Worm (Caenorhabditis elegans) whole organism, L3 larva: ENCODE results near the gene R166.3.

Experiments
- R02D3.7 ChIP-seq: fragments of 150-350 bp; optimal IDR thresholded peaks from 2 replicates; lab custom pipeline; 2014; ENCODE audit warnings: missing biosample characterization, missing genetic modification characterization
- ZK546.5 ChIP-seq: sonication (generic microtip); optimal IDR thresholded peaks from 2 replicates; lab custom pipeline; 2017; ENCODE audit warnings: missing biosample characterization, missing genetic modification characterization
- aly-2 ChIP-seq: fragments of 150-350 bp; optimal IDR thresholded peaks from 2 replicates; lab custom pipeline; 2014; ENCODE audit warnings: missing biosample characterization, missing genetic modification characterization
- ceh-28 ChIP-seq: fragments of 150-350 bp; optimal IDR thresholded peaks from 2 replicates; lab custom pipeline; 2014; ENCODE audit warnings: missing biosample characterization, missing genetic modification reagents, missing genetic modification characterization
- ceh-82 ChIP-seq: fragments of 150-350 bp; optimal IDR thresholded peaks from 2 replicates; lab custom pipeline; 2014; ENCODE audit warnings: missing biosample characterization, missing genetic modification characterization
- daf-12 ChIP-seq: fragments of 150-350 bp; optimal IDR thresholded peaks from 2 replicates; lab custom pipeline; 2014; ENCODE audit warnings: missing biosample characterization, missing genetic modification reagents, missing genetic modification characterization
- egl-5 ChIP-seq: fragments of 150-350 bp; optimal IDR thresholded peaks from 2 replicates; lab custom pipeline; 2017; ENCODE audit warnings: missing biosample characterization, missing genetic modification reagents, missing genetic modification characterization, inconsistent platforms
- elt-1 ChIP-seq: fragments of 150-350 bp; optimal IDR thresholded peaks from 2 replicates; lab custom pipeline; 2014; ENCODE audit warnings: missing biosample characterization, missing genetic modification characterization
- elt-2 ChIP-seq: sonication (generic microtip); optimal IDR thresholded peaks from 2 replicates; lab custom pipeline; 2016; ENCODE audit warnings: missing genetic modification reagents, mild to moderate bottlenecking, missing genetic modification characterization, missing compliant biosample characterization
- fkh-10 ChIP-seq: sonication (generic microtip); optimal IDR thresholded peaks from 2 replicates; lab custom pipeline; 2017; ENCODE audit warnings: missing biosample characterization, missing genetic modification reagents, missing genetic modification characterization
- fkh-2 ChIP-seq: fragments of 150-350 bp; optimal IDR thresholded peaks from 2 replicates; lab custom pipeline; 2014; ENCODE audit warnings: missing biosample characterization, missing genetic modification reagents, missing genetic modification characterization
- fos-1 ChIP-seq: fragments of 150-350 bp; optimal IDR thresholded peaks from 2 replicates; lab custom pipeline; 2014; ENCODE audit warnings: missing biosample characterization, missing genetic modification characterization
- jun-1 ChIP-seq: fragments of 150-350 bp; optimal IDR thresholded peaks from 2 replicates; lab custom pipeline; 2014; ENCODE audit warnings: missing biosample characterization, missing genetic modification reagents, missing genetic modification characterization
- lin-39 ChIP-seq: fragments of 150-350 bp; optimal IDR thresholded peaks from 2 replicates; lab custom pipeline; 2018; ENCODE audit warnings: missing biosample characterization, missing genetic modification reagents, missing genetic modification characterization
- mdl-1 ChIP-seq: fragments of 150-350 bp; optimal IDR thresholded peaks from 2 replicates; lab custom pipeline; 2014; ENCODE audit warnings: missing biosample characterization, missing genetic modification characterization
- nfya-1 ChIP-seq: sonication (generic microtip); optimal IDR thresholded peaks from 2 replicates; lab custom pipeline; 2017; ENCODE audit warnings: missing genetic modification characterization, mild to moderate bottlenecking, missing compliant biosample characterization, antibody characterized with exemption, moderate library complexity; ENCODE audit not compliant: insufficient read depth
- nhr-12 ChIP-seq: fragments of 150-350 bp; optimal IDR thresholded peaks from 2 replicates; lab custom pipeline; 2014; ENCODE audit warnings: missing biosample characterization, missing genetic modification characterization
- nhr-23 ChIP-seq: fragments of 150-350 bp; optimal IDR thresholded peaks from 2 replicates; lab custom pipeline; 2014; ENCODE audit warnings: missing biosample characterization, missing genetic modification reagents, missing genetic modification characterization
- nhr-237 ChIP-seq: fragments of 150-350 bp; optimal IDR thresholded peaks from 2 replicates; lab custom pipeline; 2014; ENCODE audit warnings: missing biosample characterization, missing genetic modification characterization
- nhr-25 ChIP-seq: sonication (generic microtip); optimal IDR thresholded peaks from 2 replicates; lab custom pipeline; 2017; ENCODE audit warnings: missing biosample characterization, missing genetic modification characterization
- nhr-28 ChIP-seq: fragments of 150-350 bp; optimal IDR thresholded peaks from 2 replicates; lab custom pipeline; 2014; ENCODE audit warnings: missing biosample characterization, missing genetic modification characterization
- nhr-43 ChIP-seq: sonication (generic microtip); optimal IDR thresholded peaks from 2 replicates; lab custom pipeline; 2016; ENCODE audit warnings: mild to moderate bottlenecking, missing genetic modification characterization, missing compliant biosample characterization; ENCODE audit not compliant: poor library complexity, severe bottlenecking
- nhr-67 ChIP-seq: fragments of 150-350 bp; optimal IDR thresholded peaks from 2 replicates; lab custom pipeline; 2014; ENCODE audit warnings: missing biosample characterization, missing genetic modification characterization
- nhr-76 ChIP-seq: fragments of 150-350 bp; sonication (generic microtip); optimal IDR thresholded peaks from 5 replicates; lab custom pipeline; 2014; ENCODE audit warnings: missing biosample characterization, missing genetic modification characterization
- nhr-77 ChIP-seq: fragments of 150-350 bp; optimal IDR thresholded peaks from 2 replicates; lab custom pipeline; 2014; ENCODE audit warnings: missing biosample characterization, missing genetic modification characterization
- pha-4 ChIP-seq: fragments of 150-350 bp; optimal IDR thresholded peaks from 2 replicates; lab custom pipeline; 2014; ENCODE audit warnings: missing biosample characterization, missing genetic modification reagents, missing genetic modification characterization
- sea-2 ChIP-seq: fragments of 150-350 bp; sonication (generic microtip); optimal IDR thresholded peaks from 4 replicates; lab custom pipeline; 2014; ENCODE audit warnings: missing biosample characterization, missing genetic modification reagents, missing genetic modification characterization
- skn-1 ChIP-seq: fragments of 150-350 bp; optimal IDR thresholded peaks from 2 replicates; lab custom pipeline; 2014; ENCODE audit warnings: missing biosample characterization, missing genetic modification characterization
- snpc-4 ChIP-seq: fragments of 150-350 bp; optimal IDR thresholded peaks from 2 replicates; lab custom pipeline; 2014; ENCODE audit warnings: missing biosample characterization, missing genetic modification characterization
- tbx-2 ChIP-seq: sonication (generic microtip); optimal IDR thresholded peaks from 2 replicates; lab custom pipeline; 2016; ENCODE audit warnings: mild to moderate bottlenecking, missing genetic modification characterization, missing compliant biosample characterization
- unc-62 ChIP-seq: fragments of 150-350 bp; sonication (generic microtip); optimal IDR thresholded peaks from 4 replicates; lab custom pipeline; 2014; ENCODE audit warnings: missing biosample characterization, missing genetic modification reagents, missing genetic modification characterization
- zag-1 ChIP-seq: fragments of 150-350 bp; optimal IDR thresholded peaks from 2 replicates; lab custom pipeline; 2014; ENCODE audit warnings: missing biosample characterization, missing genetic modification characterization
- ztf-11 ChIP-seq: fragments of 150-350 bp; optimal IDR thresholded peaks from 2 replicates; lab custom pipeline; 2014; ENCODE audit warnings: missing biosample characterization, missing genetic modification characterization

Gene R166.3

DNA sequence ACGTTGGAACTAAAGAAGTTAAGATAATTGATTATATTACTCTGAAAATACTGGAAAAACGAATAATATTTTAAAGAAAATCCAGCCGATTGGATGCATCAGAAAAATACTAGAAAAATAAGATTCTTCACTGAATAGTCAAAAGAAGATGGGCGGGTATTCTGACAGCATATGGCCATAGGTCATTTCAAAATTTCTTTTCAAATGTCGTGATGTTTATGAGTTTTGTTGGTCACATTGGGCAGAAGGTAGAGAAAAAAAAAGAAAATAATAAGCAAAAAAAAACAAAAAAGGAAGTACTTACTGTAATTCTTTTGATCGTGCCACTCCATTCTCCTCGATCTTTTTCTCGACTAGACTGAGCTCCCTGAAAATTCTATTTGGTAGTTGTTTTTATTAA lies 15.5 kb downstream of the R166.3 start, which contains the start of gene F59B10.5:
Gene F59B10.5, minus strand, starts transcription at position 101 of the 400 bp plus-strand sequence.
- TF ChIP-seq fos-1, result no peak
- no peak for TF ChIP-seq ceh-82 (tag; lab: Kevin White, UChicago)
- no peak for TF ChIP-seq nhr-237 (tag; lab: Kevin White, UChicago)
- no peak for TF ChIP-seq egl-5 (tag; lab: Kevin White, UChicago)
- no peak for TF ChIP-seq nhr-25
- TF ChIP-seq mdl-1 (tag; lab: Kevin White, UChicago), result no peak
- TF ChIP-seq nhr-28, result no peak
- TF ChIP-seq, all 47 proteins: peak for 0

DNA sequence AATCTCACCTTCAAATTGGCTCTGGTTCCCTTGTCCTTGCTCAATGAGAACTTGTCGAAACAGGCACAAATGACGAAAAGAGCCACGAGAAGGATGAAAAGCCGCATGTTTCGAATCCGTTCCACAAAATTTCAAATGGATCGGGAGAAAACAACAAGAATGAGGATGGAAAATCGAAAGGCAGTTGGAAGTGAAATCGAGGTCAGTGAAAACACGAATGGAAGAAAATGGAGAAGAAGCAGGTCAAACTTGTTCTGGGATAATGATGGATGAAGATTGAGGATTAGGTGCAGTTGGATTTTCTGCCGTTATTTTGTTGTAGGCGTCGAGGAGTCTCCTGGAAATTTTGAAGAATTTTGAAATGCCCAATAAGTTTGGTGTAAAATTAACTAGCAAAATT lies 16.1 kb downstream of the R166.3 start:
- TF ChIP-seq R02D3.7 (tag; lab: Kevin White, UChicago) (no peak), nhr-23 (tag; lab: Kevin White, UChicago) (peak; percentile 55)

DNA sequence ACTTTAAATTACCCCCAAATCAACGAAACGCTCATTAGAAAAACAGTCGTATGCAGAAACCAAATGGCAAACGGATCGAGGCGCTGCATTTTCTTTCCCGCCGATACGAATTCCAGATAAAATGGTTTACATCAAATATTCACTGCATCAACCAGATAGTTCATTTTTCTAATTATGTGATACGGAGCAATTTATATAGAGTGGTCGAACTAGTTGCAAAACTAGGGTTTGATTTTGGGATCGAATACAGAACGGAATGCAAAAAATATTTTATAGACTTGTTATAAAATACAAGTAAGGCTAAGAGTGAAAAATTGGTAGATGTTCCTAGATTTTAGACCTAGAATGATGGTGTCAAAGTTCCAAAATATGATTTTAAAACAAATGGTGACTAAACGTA lies 19.3 kb downstream of the R166.3 start:
- TF ChIP-seq nhr-23 (tag; lab: Kevin White, UChicago) (no peak), snpc-4 (tag; lab: Kevin White, UChicago) (no peak), ceh-28 (no peak), pha-4 (no peak), nhr-25 (no peak), ztf-11 (no peak), elt-2 (no peak), skn-1 (no peak), lin-39 (no peak), nhr-43 (tag; lab: Kevin White, UChicago) (no peak), nhr-12 (tag; lab: Kevin White, UChicago) (no peak), fos-1 (no peak), ZK546.5 (tag; lab: Kevin White, UChicago) (no peak), nfya-1 (tag; lab: Kevin White, UChicago) (no peak), nhr-237 (tag; lab: Kevin White, UChicago) (no peak), sea-2 (GFP tag; lab: Kevin White, UChicago) (no peak)

DNA sequence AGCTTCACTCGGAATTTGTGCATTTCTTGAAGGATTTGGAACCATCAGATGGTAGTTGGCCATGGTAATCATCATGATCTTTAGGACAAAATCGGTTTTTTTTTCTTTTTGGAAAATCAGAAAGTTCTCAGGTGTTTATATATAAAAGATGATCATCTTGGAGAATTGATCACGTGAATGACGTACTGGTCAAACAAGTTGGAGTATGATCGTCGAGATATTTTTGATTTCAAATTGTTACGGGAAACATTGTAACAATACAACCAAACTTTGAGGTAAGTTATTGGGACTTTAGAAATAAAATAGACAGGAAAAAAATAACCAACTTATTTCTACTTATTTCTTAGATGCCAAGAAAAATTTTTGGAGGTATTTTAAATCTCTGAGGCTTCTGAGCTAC lies 20.1 kb downstream of the R166.3 start, which contains the start of gene F59B10.4:
Gene F59B10.4, minus strand, starts transcription at position 101 of the 400 bp plus-strand sequence.
- no peak for TF ChIP-seq aly-2
- TF ChIP-seq daf-12 (tag; lab: Kevin White, UChicago), result no peak
- TF ChIP-seq nhr-76 (tag; lab: Kevin White, UChicago), result no peak
- no peak for TF ChIP-seq nhr-67 (tag; lab: Kevin White, UChicago)
- TF ChIP-seq snpc-4 (tag; lab: Kevin White, UChicago), result no peak
- no peak for TF ChIP-seq jun-1 (tag; lab: Kevin White, UChicago)
- no peak for TF ChIP-seq nhr-28
- no peak for TF ChIP-seq elt-1 (tag; lab: Kevin White, UChicago)
- TF ChIP-seq fkh-10 (GFP tag; lab: Kevin White, UChicago), result no peak
- no peak for TF ChIP-seq mdl-1 (tag; lab: Kevin White, UChicago)
- TF ChIP-seq nfya-1 (tag; lab: Kevin White, UChicago), result no peak
- TF ChIP-seq nhr-12 (tag; lab: Kevin White, UChicago), result no peak
- TF ChIP-seq fos-1, result no peak
- TF ChIP-seq tbx-2, result no peak
- no peak for TF ChIP-seq unc-62 (GFP tag; lab: Kevin White, UChicago)
- TF ChIP-seq nhr-77 (tag; lab: Kevin White, UChicago), result no peak
- TF ChIP-seq zag-1, result no peak
- TF ChIP-seq fkh-2 (tag; lab: Kevin White, UChicago), result no peak

DNA sequence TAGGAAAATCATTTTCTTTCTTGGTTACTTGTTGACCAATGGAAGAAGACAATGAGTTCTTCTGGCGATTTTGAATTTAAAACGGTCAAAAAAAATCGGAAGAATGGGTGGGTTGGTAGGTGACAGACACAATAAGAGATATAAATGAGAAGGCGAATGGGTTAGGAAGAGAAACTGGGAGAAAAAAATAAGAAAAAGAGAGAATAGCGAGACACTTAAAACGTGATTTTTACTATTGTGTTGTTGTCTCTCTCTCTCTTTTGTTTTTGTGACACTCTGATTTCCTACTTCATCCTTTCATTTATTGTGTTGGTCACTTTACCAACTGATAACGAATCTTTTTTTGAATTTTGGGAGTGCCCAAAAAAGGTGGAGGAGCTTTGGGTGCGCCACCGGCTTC lies 22.8 kb downstream of the R166.3 start:
- TF ChIP-seq nhr-77 (tag; lab: Kevin White, UChicago) (no peak), nhr-23 (tag; lab: Kevin White, UChicago) (peak; percentile 40)

DNA sequence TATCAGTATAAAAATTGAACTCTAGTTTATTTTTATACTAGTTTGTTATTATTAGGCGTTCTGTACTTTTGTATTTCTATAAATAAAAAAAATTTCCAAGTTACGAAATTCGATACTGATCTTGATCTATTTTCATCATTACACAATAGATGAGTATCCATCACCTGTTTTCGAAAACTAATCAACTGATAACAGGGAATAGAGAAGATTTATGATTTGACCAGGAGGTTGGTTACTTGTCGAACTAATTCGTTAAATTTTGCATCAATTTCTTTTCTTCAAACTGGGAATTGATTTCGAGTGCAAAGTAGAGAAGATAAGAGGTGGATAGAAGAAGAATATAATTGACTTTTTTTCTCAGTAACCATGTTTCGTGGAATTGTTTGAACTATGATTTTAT lies 23.7 kb downstream of the R166.3 start:
- TF ChIP-seq nhr-23 (tag; lab: Kevin White, UChicago) (peak; percentile 54), ceh-82 (tag; lab: Kevin White, UChicago) (no peak), pha-4 (no peak), ceh-28 (peak; percentile 2)
